Worm (Caenorhabditis elegans): ENCODE results near the gene ZK867.2.

Gene ZK867.2

DNA sequence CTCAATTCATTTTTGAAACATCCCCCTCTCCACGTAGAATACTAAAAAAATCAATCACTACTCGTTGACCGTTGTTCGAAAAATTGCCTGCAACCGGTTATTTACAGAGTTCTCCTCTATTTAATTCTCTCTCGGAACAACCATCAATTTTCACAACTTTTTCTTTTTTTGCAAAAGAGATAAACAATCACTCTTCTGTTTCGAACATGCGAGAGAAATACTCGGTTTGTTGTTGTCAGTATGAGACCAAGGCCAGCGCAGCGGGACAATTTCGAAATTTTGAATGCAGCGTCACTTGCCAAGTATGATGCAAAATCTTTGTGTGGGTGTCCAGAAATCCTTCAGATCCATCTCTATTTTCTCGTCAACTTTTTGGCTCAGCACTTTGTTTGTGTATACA lies 23.8 kb downstream of the ZK867.2 start (continued):
- TF ChIP-seq php-3 (GFP tag; IDR thresholded peaks at IDR 0.05) (no peak), zip-11 (GFP tag; IDR thresholded peaks at IDR 0.05) (no peak), sdz-12 (GFP tag; optimal IDR thresholded peaks at IDR 0.05) (no peak), lim-7 (GFP tag; IDR thresholded peaks at IDR 0.05) (no peak), spr-3 (GFP tag; optimal IDR thresholded peaks at IDR 0.05) (no peak), madf-9 (GFP tag; conservative IDR thresholded peaks at IDR 0.05) (no peak), duxl-1 (tag; optimal IDR thresholded peaks at IDR 0.05; ENCODE audit: poor library complexity) (peak; percentile 20), daf-12 (tag; optimal IDR thresholded peaks at IDR 0.05) (no peak), rbr-2 (tag; optimal IDR thresholded peaks at IDR 0.05) (peak; percentile 19), fos-1 (tag; optimal IDR thresholded peaks at IDR 0.05) (no peak), hmg-1.1 (GFP tag; IDR thresholded peaks at IDR 0.05) (no peak), nhr-77 (tag; optimal IDR thresholded peaks at IDR 0.05) (no peak), daf-16 (GFP tag; optimal IDR thresholded peaks at IDR 0.05) (peak in 1 of 2 experiments; percentile 78), daf-16 (tag; optimal IDR thresholded peaks at IDR 0.05) (peak; percentile 31), lin-13 (GFP tag; optimal IDR thresholded peaks at IDR 0.05) (no peak), zfp-2 (tag; optimal IDR thresholded peaks at IDR 0.05) (no peak), nhr-237 (tag; optimal IDR thresholded peaks at IDR 0.05) (no peak), nhr-10 (tag; optimal IDR thresholded peaks at IDR 0.05) (no peak), Y5F2A.4 (GFP tag; optimal IDR thresholded peaks at IDR 0.05) (no peak), zag-1 (tag; optimal IDR thresholded peaks at IDR 0.05) (no peak), nhr-111 (GFP tag; optimal IDR thresholded peaks at IDR 0.05) (no peak), aly-2 (tag; optimal IDR thresholded peaks at IDR 0.05) (no peak), dmd-6 (GFP tag; IDR thresholded peaks at IDR 0.05) (no peak), R02D3.7 (tag; optimal IDR thresholded peaks at IDR 0.05) (no peak), arid-1 (GFP tag; conservative IDR thresholded peaks at IDR 0.05) (no peak), Y105C5A.15 (GFP tag; IDR thresholded peaks at IDR 0.05) (no peak), ZK337.2 (GFP tag; IDR thresholded peaks at IDR 0.05) (no peak), lsy-2 (tag; optimal IDR thresholded peaks at IDR 0.05) (peak in 1 of 2 experiments; percentile 59), unc-39 (tag; optimal IDR thresholded peaks at IDR 0.05) (no peak), aha-1 (tag) (peak; percentile 73), F37D6.2 (tag; optimal IDR thresholded peaks at IDR 0.05) (no peak), jun-1 (tag; optimal IDR thresholded peaks at IDR 0.05) (no peak), dmd-8 (GFP tag; IDR thresholded peaks at IDR 0.05) (no peak), ztf-7 (tag; optimal IDR thresholded peaks at IDR 0.05) (no peak), D1046.2 (GFP tag; IDR thresholded peaks at IDR 0.05) (no peak), egl-43 (GFP tag; IDR thresholded peaks at IDR 0.05) (no peak), mep-1 (tag; optimal IDR thresholded peaks at IDR 0.05) (peak; percentile 53), unc-62 (GFP tag; optimal IDR thresholded peaks at IDR 0.05 in 1 of 2) (peak in 1 of 2 experiments; percentile 68), unc-62 (tag; optimal IDR thresholded peaks at IDR 0.05) (no peak), mxl-2 (GFP tag; conservative IDR thresholded peaks at IDR 0.05) (no peak), ceh-82 (tag; optimal IDR thresholded peaks at IDR 0.05) (no peak), F49E8.2 (tag; optimal IDR thresholded peaks at IDR 0.05; ENCODE audit: borderline replicate concordance) (no peak), nhr-28 (tag; optimal IDR thresholded peaks at IDR 0.05) (peak; percentile 17), attf-4 (tag; optimal IDR thresholded peaks at IDR 0.05) (no peak), daf-8 (GFP tag; IDR thresholded peaks at IDR 0.05) (no peak), skn-1 (tag; optimal IDR thresholded peaks at IDR 0.05) (peak; percentile 31), T26A8.4 (GFP tag; IDR thresholded peaks at IDR 0.05) (no peak; the same call in 1 of the 2 replicates), hif-1 (tag; optimal IDR thresholded peaks at IDR 0.05) (no peak), ZK546.5 (tag; optimal IDR thresholded peaks at IDR 0.05) (no peak), ceh-32 (tag; optimal IDR thresholded peaks at IDR 0.05; ENCODE audit: poor library complexity) (no peak), ceh-20 (GFP tag; IDR thresholded peaks at IDR 0.05) (0 out of 2 replicates have a peak, but pooled peaks have one; percentile 28), gei-8 (GFP tag; optimal IDR thresholded peaks at IDR 0.05) (no peak)
